Fruit fly (Drosophila melanogaster): ENCODE results near the gene ssp3.

The ssp3 gene

DNA sequence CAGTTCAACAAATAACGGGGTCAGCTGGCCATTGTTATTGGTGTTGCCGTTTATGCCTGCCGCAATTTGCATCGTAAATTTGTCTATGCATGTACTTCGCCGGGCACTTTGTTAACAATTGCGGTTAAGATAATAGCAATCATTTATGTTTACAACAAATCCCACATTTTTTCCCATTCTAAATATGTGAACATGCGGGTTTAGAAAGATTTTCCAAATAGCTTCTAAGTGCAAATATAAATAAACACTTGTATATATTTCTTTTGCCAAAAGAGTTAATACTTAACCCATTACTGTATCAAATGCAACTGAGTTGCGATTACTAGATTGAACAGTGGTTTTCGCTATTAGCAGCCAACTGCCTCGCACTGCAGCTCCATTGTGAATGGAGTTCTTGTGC, 37.2 kb upstream of the ssp3 start:
- TF ChIP-seq jim (GFP tag; optimal IDR thresholded peaks at IDR 0.05) (no peak), rgr (GFP tag; optimal IDR thresholded peaks at IDR 0.05) (no peak), Hnf4 (GFP tag; optimal IDR thresholded peaks at IDR 0.05) (no peak), dl (GFP tag; optimal IDR thresholded peaks at IDR 0.05; ENCODE audit: insufficient read depth in 1 of 2, partially characterized antibody in 2 of 2) (no peak), Dif (GFP tag; optimal IDR thresholded peaks at IDR 0.05; ENCODE audit: partially characterized antibody) (no peak), Dfd (GFP tag; optimal IDR thresholded peaks at IDR 0.05) (no peak), pan (optimal IDR thresholded peaks at IDR 0.05) (no peak), CG32264 (GFP tag; optimal IDR thresholded peaks at IDR 0.05) (no peak), Vsx2 (GFP tag; optimal IDR thresholded peaks at IDR 0.05; ENCODE audit: partially characterized antibody) (no peak), sage (GFP tag; optimal IDR thresholded peaks at IDR 0.05) (no peak), OdsH (GFP tag; optimal IDR thresholded peaks at IDR 0.05) (no peak), fru (GFP tag; optimal IDR thresholded peaks at IDR 0.05) (no peak), psq (GFP tag; optimal IDR thresholded peaks at IDR 0.05) (no peak), CrebA (GFP tag; optimal IDR thresholded peaks at IDR 0.05; ENCODE audit: borderline replicate concordance) (no peak), usp (GFP tag; optimal IDR thresholded peaks at IDR 0.05) (no peak), h (GFP tag; optimal IDR thresholded peaks at IDR 0.05) (no peak), Sp1 (GFP tag; optimal IDR thresholded peaks at IDR 0.05) (no peak)

DNA sequence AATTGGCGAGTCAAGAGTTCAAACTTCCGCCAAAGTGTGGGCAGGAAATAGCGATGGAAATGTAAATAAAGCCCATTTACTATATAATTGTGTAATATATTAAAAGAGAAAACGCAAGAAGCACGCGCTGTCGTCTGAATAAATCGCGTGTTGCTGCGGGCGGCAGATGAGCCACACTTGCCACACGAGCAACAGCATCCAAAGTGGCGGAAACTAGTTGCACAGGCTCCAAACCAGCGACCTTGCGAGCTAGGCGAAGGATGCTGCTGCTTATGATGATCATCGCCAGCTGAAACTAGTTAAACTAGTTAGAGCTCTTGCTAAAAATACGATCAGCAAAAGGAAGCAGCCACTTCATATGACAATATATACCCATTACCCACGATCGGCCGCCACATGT, 35.6 kb upstream of the ssp3 start:
- TF ChIP-seq Hnf4 (GFP tag; optimal IDR thresholded peaks at IDR 0.05) (no peak), Rel (GFP tag; optimal IDR thresholded peaks at IDR 0.05) (no peak), Rel (tag; optimal IDR thresholded peaks at IDR 0.05) (no peak)

DNA sequence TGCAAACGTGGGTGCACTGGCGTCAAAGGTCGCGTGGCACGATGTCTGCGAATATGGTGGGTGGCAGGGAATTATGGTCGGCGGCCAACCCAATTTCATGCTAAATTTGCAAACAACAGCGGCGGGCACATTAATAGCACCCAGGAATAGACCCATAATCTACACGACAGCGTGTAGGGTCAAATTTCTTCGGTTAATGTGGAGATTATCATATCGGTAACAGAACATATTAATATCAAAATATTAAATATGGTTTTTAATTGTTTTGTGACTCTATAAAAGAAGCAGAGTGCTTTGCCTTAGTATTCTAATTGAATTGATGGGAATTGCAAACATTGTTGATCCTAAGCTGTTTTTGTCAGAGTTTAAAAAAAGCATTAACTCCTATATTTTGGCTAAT, 35.2 kb upstream of the ssp3 start:
- no peak for TF ChIP-seq Mio (GFP tag; optimal IDR thresholded peaks at IDR 0.05)
- TF ChIP-seq Vsx2 (GFP tag; optimal IDR thresholded peaks at IDR 0.05; ENCODE audit: partially characterized antibody), result no peak
- TF ChIP-seq Hnf4 (GFP tag; optimal IDR thresholded peaks at IDR 0.05), result no peak
- TF ChIP-seq sage (GFP tag; optimal IDR thresholded peaks at IDR 0.05), result no peak
- TF ChIP-seq usp (GFP tag; optimal IDR thresholded peaks at IDR 0.05), result no peak
- no peak for TF ChIP-seq Dif (GFP tag; optimal IDR thresholded peaks at IDR 0.05; ENCODE audit: partially characterized antibody)
- TF ChIP-seq CrebA (GFP tag; optimal IDR thresholded peaks at IDR 0.05; ENCODE audit: borderline replicate concordance), result no peak
- TF ChIP-seq ey (GFP tag; optimal IDR thresholded peaks at IDR 0.05), result no peak
- no peak for TF ChIP-seq N (GFP tag; optimal IDR thresholded peaks at IDR 0.05)
- no peak for TF ChIP-seq GATAd (GFP tag; optimal IDR thresholded peaks at IDR 0.05)
- no peak for TF ChIP-seq dl (GFP tag; optimal IDR thresholded peaks at IDR 0.05; ENCODE audit: insufficient read depth in 1 of 2, partially characterized antibody in 2 of 2)
- no peak for TF ChIP-seq CG9705 (GFP tag; optimal IDR thresholded peaks at IDR 0.05)
- TF ChIP-seq Abd-B (GFP tag; optimal IDR thresholded peaks at IDR 0.05), result no peak
- TF ChIP-seq h (GFP tag; optimal IDR thresholded peaks at IDR 0.05), result no peak
- TF ChIP-seq psq (GFP tag; optimal IDR thresholded peaks at IDR 0.05), result no peak
- no peak for TF ChIP-seq Sp1 (GFP tag; optimal IDR thresholded peaks at IDR 0.05)
- TF ChIP-seq CG32264 (GFP tag; optimal IDR thresholded peaks at IDR 0.05), result no peak
- no peak for TF ChIP-seq woc (GFP tag; optimal IDR thresholded peaks at IDR 0.05)
- TF ChIP-seq Jra (GFP tag; optimal IDR thresholded peaks at IDR 0.05), result no peak

DNA sequence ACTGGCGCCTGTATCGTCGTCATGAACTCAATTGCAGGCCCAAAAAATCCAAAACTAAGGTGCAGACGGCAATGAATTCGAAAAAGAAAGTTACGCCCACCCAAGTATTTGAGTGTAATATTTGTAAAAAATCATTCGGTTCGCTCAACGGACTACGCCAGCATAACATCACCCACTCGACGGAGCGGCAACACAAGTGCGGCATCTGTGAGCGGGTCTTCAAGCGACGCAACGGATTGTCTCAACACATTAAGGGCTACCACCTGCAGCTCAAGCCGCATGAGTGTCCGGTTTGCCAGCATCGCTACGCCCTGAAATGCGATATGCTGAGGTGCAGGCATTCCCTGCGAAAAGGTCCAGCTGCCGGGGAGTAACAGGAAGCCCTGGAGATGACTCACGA, 33.0 kb upstream of the ssp3 start:
- TF ChIP-seq Sp1 (GFP tag; optimal IDR thresholded peaks at IDR 0.05) (no peak), ey (GFP tag; optimal IDR thresholded peaks at IDR 0.05) (no peak), Abd-B (GFP tag; optimal IDR thresholded peaks at IDR 0.05) (no peak), woc (GFP tag; optimal IDR thresholded peaks at IDR 0.05) (no peak), Dif (GFP tag; optimal IDR thresholded peaks at IDR 0.05; ENCODE audit: partially characterized antibody) (no peak), dsf (GFP tag; optimal IDR thresholded peaks at IDR 0.05; ENCODE audit: borderline replicate concordance) (no peak), h (GFP tag; optimal IDR thresholded peaks at IDR 0.05) (no peak), Hr78 (GFP tag; optimal IDR thresholded peaks at IDR 0.05) (no peak), jim (GFP tag; optimal IDR thresholded peaks at IDR 0.05) (no peak), Hr83 (GFP tag; optimal IDR thresholded peaks at IDR 0.05; ENCODE audit: poor library complexity, severe bottlenecking) (no peak), CG32264 (GFP tag; optimal IDR thresholded peaks at IDR 0.05) (no peak), sage (GFP tag; optimal IDR thresholded peaks at IDR 0.05) (no peak), fru (GFP tag; optimal IDR thresholded peaks at IDR 0.05) (no peak), usp (GFP tag; optimal IDR thresholded peaks at IDR 0.05) (no peak), sv (GFP tag; optimal IDR thresholded peaks at IDR 0.05) (no peak), Hnf4 (GFP tag; optimal IDR thresholded peaks at IDR 0.05) (no peak), rgr (GFP tag; optimal IDR thresholded peaks at IDR 0.05) (no peak), GATAd (GFP tag; optimal IDR thresholded peaks at IDR 0.05) (no peak)

Data from whole organism, wandering third instar larva.